Worm (Caenorhabditis elegans) whole organism, L4/young adult: ENCODE measurements around the gene pkg-2.

Experiments
- W03F9.2 ChIP-seq: fragments of 150-350 bp; optimal IDR thresholded peaks from 2 replicates; lab custom pipeline; 2014; ENCODE audit warnings: missing biosample characterization, missing genetic modification characterization
- dao-5 ChIP-seq: sonication (generic microtip); optimal IDR thresholded peaks from 2 replicates; lab custom pipeline; 2016; ENCODE audit warnings: missing genotype, missing genetic modification characterization, moderate library complexity, missing compliant biosample characterization
- him-1 ChIP-seq: sonication (generic microtip); optimal IDR thresholded peaks from 2 replicates; lab custom pipeline; 2016; ENCODE audit warnings: missing genotype, missing genetic modification reagents, missing genetic modification characterization, missing compliant biosample characterization

ce11 chrIV:8506034-8506433 is 14.7 kb upstream of the pkg-2 start:
- TF ChIP-seq dao-5 (no peak), W03F9.2 (tag; lab: Kevin White, UChicago) (no peak), him-1 (no peak)
